Worm (Caenorhabditis elegans) whole organism, L4 larva: ENCODE measurements around the gene Y39A1A.9.

Experiments
- F44E2.7 ChIP-seq: fragments of 200-800 bp; sonication (Bioruptor generic); IDR thresholded peaks from 2 replicates; pipeline ENCODE4 v2.1.2; 2022; ENCODE audit warnings: missing genetic modification characterization, missing compliant biosample characterization
- ama-1 ChIP-seq: fragments of 150-350 bp; optimal IDR thresholded peaks from 2 replicates; lab custom pipeline; 2014; ENCODE audit warnings: inconsistent platforms, mixed read lengths
- ces-1 ChIP-seq: fragments of 150-350 bp; sonication (generic microtip); optimal IDR thresholded peaks from 4 replicates; lab custom pipeline; 2014; ENCODE audit warnings: missing biosample characterization, missing genetic modification reagents, missing genetic modification characterization
- fos-1 ChIP-seq: fragments of 150-350 bp; optimal IDR thresholded peaks from 2 replicates; lab custom pipeline; 2014; ENCODE audit warnings: missing biosample characterization, missing genetic modification characterization
- lin-1 ChIP-seq: fragments of 200-800 bp; sonication (Bioruptor generic); IDR thresholded peaks from 2 replicates; pipeline ENCODE4 v1.3.6; 2022; ENCODE audit warnings: missing genetic modification reagents, missing genetic modification characterization, missing compliant biosample characterization
- lin-13 ChIP-seq: fragments of 150-350 bp; optimal IDR thresholded peaks from 2 replicates; lab custom pipeline; 2014; ENCODE audit warnings: missing biosample characterization, missing genetic modification reagents, missing genetic modification characterization
- lin-39 ChIP-seq: fragments of 150-350 bp; optimal IDR thresholded peaks from 2 replicates; lab custom pipeline; 2014; ENCODE audit warnings: missing biosample characterization, missing genetic modification reagents, missing genetic modification characterization
- mep-1 ChIP-seq: fragments of 150-350 bp; sonication (generic microtip); optimal IDR thresholded peaks from 3 replicates; lab custom pipeline; 2014; ENCODE audit warnings: missing biosample characterization, missing genetic modification characterization
- nhr-10 ChIP-seq: fragments of 150-350 bp; optimal IDR thresholded peaks from 2 replicates; lab custom pipeline; 2014; ENCODE audit warnings: missing biosample characterization, missing genetic modification characterization
- nhr-11 ChIP-seq: fragments of 150-350 bp; optimal IDR thresholded peaks from 2 replicates; lab custom pipeline; 2014; ENCODE audit warnings: missing biosample characterization, missing genetic modification characterization
- nhr-25 ChIP-seq: sonication (generic microtip); optimal IDR thresholded peaks from 2 replicates; lab custom pipeline; 2017; ENCODE audit warnings: missing genetic modification characterization, mild to moderate bottlenecking, missing compliant biosample characterization, antibody characterized with exemption, moderate library complexity, borderline replicate concordance; ENCODE audit not compliant: insufficient read depth
- rbr-2 ChIP-seq: sonication (generic microtip); optimal IDR thresholded peaks from 2 replicates; lab custom pipeline; 2016; ENCODE audit warnings: missing genotype, missing genetic modification characterization, missing compliant biosample characterization
- set-16 ChIP-seq: fragments of 200-800 bp; sonication (Bioruptor generic); IDR thresholded peaks from 2 replicates; pipeline ENCODE4 v1.3.6; 2022; ENCODE audit warnings: missing genetic modification reagents, missing genetic modification characterization, missing compliant biosample characterization
- zfp-2 ChIP-seq: sonication (generic microtip); optimal IDR thresholded peaks from 2 replicates; lab custom pipeline; 2016; ENCODE audit warnings: mild to moderate bottlenecking, missing genetic modification characterization, missing compliant biosample characterization

DNA sequence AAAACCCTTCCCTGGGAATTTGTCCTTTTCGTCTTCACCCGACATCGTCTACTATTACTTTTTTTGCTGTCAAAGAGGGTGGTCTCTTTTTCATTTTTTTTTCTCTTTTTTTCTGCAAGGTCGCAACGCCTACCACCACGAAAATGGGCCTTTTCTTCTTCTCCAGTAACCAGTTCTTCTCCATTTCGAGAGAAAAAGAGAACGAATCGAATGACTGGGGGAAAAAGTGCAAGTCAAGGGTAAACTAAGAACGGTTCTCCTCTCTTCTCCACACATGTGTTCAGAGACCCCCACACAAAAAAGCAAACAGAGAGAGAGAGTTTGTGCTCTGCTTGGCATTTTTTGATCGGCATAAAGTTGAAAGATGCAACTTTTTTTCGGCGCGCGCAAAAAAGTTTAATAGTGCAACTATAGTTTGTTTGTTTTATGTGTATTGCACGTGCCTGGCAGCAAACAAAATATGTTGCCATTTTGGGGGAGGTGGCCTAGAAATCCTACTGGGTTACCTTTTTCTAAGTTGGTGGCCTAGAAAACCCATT lies 3.3 kb upstream of the Y39A1A.9 start:
- no peak for TF ChIP-seq fos-1
- no peak for TF ChIP-seq F44E2.7
- TF ChIP-seq mep-1 (tag; lab: Kevin White, UChicago): peak; percentile 27
- no peak for TF ChIP-seq zfp-2 (tag; lab: Kevin White, UChicago)
- no peak for TF ChIP-seq set-16 (GFP tag; lab: Robert Waterston, UW)
- TF ChIP-seq lin-13 (GFP tag; lab: Kevin White, UChicago): no peak
- TF ChIP-seq nhr-25 (tag; lab: Kevin White, UChicago): peak; percentile 62
- TF ChIP-seq nhr-10 (tag; lab: Kevin White, UChicago): no peak
- no peak for TF ChIP-seq lin-39 (tag; lab: Kevin White, UChicago)
- no peak for TF ChIP-seq nhr-11 (tag; lab: Kevin White, UChicago)
- TF ChIP-seq ces-1 (GFP tag; lab: Kevin White, UChicago): no peak
- TF ChIP-seq lin-1 (GFP tag; lab: Robert Waterston, UW): no peak
- TF ChIP-seq ama-1 (lab: Kevin White, UChicago): no peak
- TF ChIP-seq rbr-2 (tag; lab: Kevin White, UChicago): no peak
